Fruit fly (Drosophila melanogaster) whole organism, prepupa: ENCODE measurements around the gene Sec24CD.

Experiments used
- Blimp-1 ChIP-seq: fragments of 200-800 bp; sonication (Bioruptor generic); optimal IDR thresholded peaks from 3 replicates; lab custom pipeline; 2017; ENCODE audit warnings: missing biosample characterization, missing genetic modification characterization, mild to moderate bottlenecking, moderate library complexity, missing genetic modification reagents
- CG10631 ChIP-seq: fragments of 200-800 bp; sonication (Bioruptor generic); optimal IDR thresholded peaks from 2 replicates; lab custom pipeline; 2016; ENCODE audit warnings: missing biosample characterization, missing genetic modification characterization
- CG11294 ChIP-seq: fragments of 200-800 bp; sonication (Bioruptor generic); IDR thresholded peaks from 2 replicates; pipeline ENCODE4 v1.3.6; 2022; ENCODE audit warnings: missing biosample characterization, missing genetic modification characterization
- CG11762 ChIP-seq: fragments of 200-800 bp; sonication (Bioruptor generic); optimal IDR thresholded peaks from 3 replicates; lab custom pipeline; 2016; ENCODE audit warnings: missing biosample characterization, missing genetic modification characterization; ENCODE audit not compliant: insufficient read depth
- CG15336 ChIP-seq: fragments of 200-800 bp; sonication (Bioruptor generic); IDR thresholded peaks from 2 replicates; pipeline ENCODE4 v1.3.6; 2022; ENCODE audit warnings: missing biosample characterization, missing genetic modification characterization
- CG1621 ChIP-seq: fragments of 200-800 bp; sonication (Bioruptor generic); optimal IDR thresholded peaks from 3 replicates; lab custom pipeline; 2018; ENCODE audit warnings: missing biosample characterization, mild to moderate bottlenecking, missing genetic modification characterization
- CG16779 ChIP-seq: fragments of 200-800 bp; sonication (Bioruptor generic); optimal IDR thresholded peaks from 3 replicates; lab custom pipeline; 2017; ENCODE audit warnings: missing biosample characterization, mild to moderate bottlenecking, missing genetic modification characterization
- CG3032 ChIP-seq: fragments of 200-800 bp; optimal IDR thresholded peaks from 2 replicates; lab custom pipeline; 2019; ENCODE audit warnings: missing biosample characterization, mild to moderate bottlenecking, missing genetic modification characterization, moderate library complexity
- CG31627 ChIP-seq: fragments of 200-800 bp; sonication (Bioruptor generic); optimal IDR thresholded peaks from 3 replicates; lab custom pipeline; 2016; ENCODE audit warnings: missing biosample characterization, missing genetic modification characterization
- CG32006 ChIP-seq: fragments of 200-800 bp; sonication (Bioruptor generic); optimal IDR thresholded peaks from 3 replicates; lab custom pipeline; 2017; ENCODE audit warnings: missing biosample characterization, mild to moderate bottlenecking, missing genetic modification characterization
- CG34406 ChIP-seq: fragments of 200-800 bp; sonication (Bioruptor generic); optimal IDR thresholded peaks from 3 replicates; lab custom pipeline; 2016; ENCODE audit warnings: missing biosample characterization, missing genetic modification characterization
- CG4318 ChIP-seq: fragments of 200-800 bp; sonication (Bioruptor generic); optimal IDR thresholded peaks from 3 replicates; lab custom pipeline; 2017; ENCODE audit warnings: missing biosample characterization, mild to moderate bottlenecking, missing genetic modification characterization
- CG6163 ChIP-seq: fragments of 200-800 bp; sonication (Bioruptor generic); IDR thresholded peaks from 3 replicates; pipeline ENCODE4 v1.3.6; 2022; ENCODE audit warnings: missing biosample characterization, missing genetic modification characterization
- CG6276 ChIP-seq: fragments of 200-800 bp; sonication (Bioruptor generic); optimal IDR thresholded peaks from 2 replicates; lab custom pipeline; 2017; ENCODE audit warnings: missing biosample characterization, mild to moderate bottlenecking, missing genetic modification characterization
- CG6792 ChIP-seq: fragments of 200-800 bp; sonication (Bioruptor generic); optimal IDR thresholded peaks from 3 replicates; lab custom pipeline; 2016; ENCODE audit warnings: missing biosample characterization, missing genetic modification characterization
- CG6808 ChIP-seq: fragments of 200-800 bp; sonication (Bioruptor generic); optimal IDR thresholded peaks from 3 replicates; lab custom pipeline; 2017; ENCODE audit warnings: missing biosample characterization, missing genetic modification characterization, mild to moderate bottlenecking, moderate library complexity, missing genetic modification reagents
- CG6854 ChIP-seq: fragments of 200-800 bp; sonication (Bioruptor generic); optimal IDR thresholded peaks from 2 replicates; lab custom pipeline; 2017; ENCODE audit warnings: missing biosample characterization, mild to moderate bottlenecking, missing genetic modification characterization
- CG8119 ChIP-seq: fragments of 200-800 bp; sonication (Bioruptor generic); IDR thresholded peaks from 3 replicates; pipeline ENCODE4 v1.3.6; 2022; ENCODE audit warnings: missing biosample characterization, missing genetic modification characterization
- CG8319 ChIP-seq: fragments of 200-800 bp; sonication (Bioruptor generic); optimal IDR thresholded peaks from 3 replicates; lab custom pipeline; 2016; ENCODE audit warnings: missing biosample characterization, missing genetic modification characterization
- CG8632 ChIP-seq: fragments of 200-800 bp; sonication (Bioruptor generic); optimal IDR thresholded peaks from 3 replicates; lab custom pipeline; 2016; ENCODE audit warnings: missing biosample characterization, missing genetic modification characterization
- Eip75B ChIP-seq: fragments of 200-800 bp; sonication (Bioruptor generic); optimal IDR thresholded peaks from 3 replicates; lab custom pipeline; 2016; ENCODE audit warnings: missing biosample characterization, missing genetic modification characterization
- Eip78C ChIP-seq: fragments of 200-800 bp; sonication (Bioruptor generic); peaks from one replicate; lab custom pipeline; 2016; ENCODE audit warnings: missing biosample characterization, missing genetic modification characterization
- Eip93F ChIP-seq: fragments of 200-800 bp; sonication (Bioruptor generic); optimal IDR thresholded peaks from 2 replicates; lab custom pipeline; 2016; ENCODE audit warnings: missing biosample characterization, mild to moderate bottlenecking, missing genetic modification characterization
- Ets21C ChIP-seq: fragments of 200-800 bp; sonication (Bioruptor generic); optimal IDR thresholded peaks from 3 replicates; lab custom pipeline; 2016; ENCODE audit warnings: missing biosample characterization, missing genetic modification characterization
- Gug ChIP-seq: fragments of 200-800 bp; sonication (Bioruptor generic); IDR thresholded peaks from 2 replicates; pipeline ENCODE4 v1.3.6; 2022; ENCODE audit warnings: missing biosample characterization, missing genetic modification characterization
- Hr38 ChIP-seq: sonication (Bioruptor generic); optimal IDR thresholded peaks from 2 replicates; lab custom pipeline; 2016; ENCODE audit warnings: missing biosample characterization, missing genetic modification characterization
- Hr39 ChIP-seq: fragments of 200-800 bp; sonication (Bioruptor generic); optimal IDR thresholded peaks from 2 replicates; lab custom pipeline; 2016; ENCODE audit warnings: missing biosample characterization, missing genetic modification characterization
- Hr4 ChIP-seq: fragments of 200-800 bp; sonication (Bioruptor generic); optimal IDR thresholded peaks from 3 replicates; lab custom pipeline; 2016; ENCODE audit warnings: missing biosample characterization, missing genetic modification characterization
- Lpt ChIP-seq: fragments of 200-800 bp; sonication (Bioruptor generic); optimal IDR thresholded peaks from 3 replicates; lab custom pipeline; 2016; ENCODE audit warnings: missing biosample characterization, missing genetic modification characterization
- Met ChIP-seq: fragments of 200-800 bp; sonication (Bioruptor generic); optimal IDR thresholded peaks from 3 replicates; lab custom pipeline; 2016; ENCODE audit warnings: missing biosample characterization, missing genetic modification characterization
- OdsH ChIP-seq: fragments of 200-800 bp; sonication (Bioruptor generic); optimal IDR thresholded peaks from 3 replicates; lab custom pipeline; 2016; ENCODE audit warnings: missing biosample characterization, missing genetic modification characterization
- Smox ChIP-seq: fragments of 200-800 bp; sonication (Bioruptor generic); optimal IDR thresholded peaks from 3 replicates; lab custom pipeline; 2016; ENCODE audit warnings: missing biosample characterization, missing genetic modification characterization
- Sox102F ChIP-seq: fragments of 200-800 bp; sonication (Bioruptor generic); optimal IDR thresholded peaks from 2 replicates; lab custom pipeline; 2016; ENCODE audit warnings: missing biosample characterization, mild to moderate bottlenecking, missing genetic modification characterization
- Sox15 ChIP-seq: fragments of 200-800 bp; sonication (Bioruptor generic); optimal IDR thresholded peaks from 3 replicates; lab custom pipeline; 2016; ENCODE audit warnings: missing biosample characterization, missing genetic modification characterization
- achi ChIP-seq: fragments of 200-800 bp; sonication (Bioruptor generic); optimal IDR thresholded peaks from 3 replicates; lab custom pipeline; 2016; ENCODE audit warnings: missing biosample characterization, missing genetic modification characterization
- acj6 ChIP-seq: fragments of 200-800 bp; sonication (Bioruptor generic); optimal IDR thresholded peaks from 3 replicates; lab custom pipeline; 2016; ENCODE audit warnings: missing biosample characterization, missing genetic modification characterization
- dsx ChIP-seq: fragments of 200-800 bp; optimal IDR thresholded peaks from 3 replicates; lab custom pipeline; 2019; ENCODE audit warnings: missing biosample characterization, mild to moderate bottlenecking, missing genetic modification characterization, moderate library complexity; ENCODE audit not compliant: poor library complexity, severe bottlenecking
- eg ChIP-seq: fragments of 200-800 bp; sonication (Bioruptor generic); IDR thresholded peaks from 3 replicates; pipeline ENCODE4 v1.3.6; 2022; ENCODE audit warnings: missing biosample characterization, missing genetic modification characterization
- esn ChIP-seq: fragments of 200-800 bp; sonication (Bioruptor generic); optimal IDR thresholded peaks from 2 replicates; lab custom pipeline; 2016; ENCODE audit warnings: missing biosample characterization, mild to moderate bottlenecking, missing genetic modification characterization, moderate library complexity
- fd59A ChIP-seq: fragments of 200-800 bp; sonication (Bioruptor generic); optimal IDR thresholded peaks from 2 replicates; lab custom pipeline; 2017; ENCODE audit warnings: missing biosample characterization, mild to moderate bottlenecking, missing genetic modification characterization, missing genetic modification reagents
- fd85E ChIP-seq: fragments of 200-800 bp; sonication (Bioruptor generic); optimal IDR thresholded peaks from 3 replicates; lab custom pipeline; 2016; ENCODE audit warnings: missing biosample characterization, missing genetic modification characterization
- fkh ChIP-seq: fragments of 200-800 bp; sonication (Bioruptor generic); optimal IDR thresholded peaks from 3 replicates; lab custom pipeline; 2017; ENCODE audit warnings: missing biosample characterization, mild to moderate bottlenecking, missing genetic modification characterization, moderate library complexity
- lz ChIP-seq: fragments of 200-800 bp; sonication (Bioruptor generic); optimal IDR thresholded peaks from 3 replicates; lab custom pipeline; 2016; ENCODE audit warnings: missing biosample characterization, missing genetic modification characterization
- net ChIP-seq: fragments of 200-800 bp; sonication (Bioruptor generic); optimal IDR thresholded peaks from 3 replicates; lab custom pipeline; 2016; ENCODE audit warnings: missing biosample characterization, missing genetic modification characterization
- pdm3 ChIP-seq: fragments of 200-800 bp; sonication (Bioruptor generic); optimal IDR thresholded peaks from 3 replicates; lab custom pipeline; 2016; ENCODE audit warnings: missing biosample characterization, missing genetic modification characterization
- salr ChIP-seq, 2 experiments: fragments of 200-800 bp; sonication (Bioruptor generic); optimal IDR thresholded peaks; 3 replicates each; lab custom pipeline; 2016 to 2018; ENCODE audit warnings: missing biosample characterization in 2 of 2, missing genetic modification characterization in 2 of 2, mild to moderate bottlenecking in 1 of 2
- spab ChIP-seq: fragments of 200-800 bp; sonication (Bioruptor generic); optimal IDR thresholded peaks from 2 replicates; lab custom pipeline; 2017; ENCODE audit warnings: missing biosample characterization, mild to moderate bottlenecking, missing genetic modification characterization, missing genetic modification reagents
- topi ChIP-seq: fragments of 200-800 bp; sonication (Bioruptor generic); optimal IDR thresholded peaks from 3 replicates; lab custom pipeline; 2016; ENCODE audit warnings: missing biosample characterization, missing genetic modification characterization
- vri ChIP-seq: fragments of 200-800 bp; sonication (Bioruptor generic); optimal IDR thresholded peaks from 3 replicates; lab custom pipeline; 2016; ENCODE audit warnings: missing biosample characterization, mild to moderate bottlenecking, missing genetic modification characterization

Gene Sec24CD

dm6 chr2L:2184659-2185058, 52.0 kb downstream of the Sec24CD start (continued):
- TF ChIP-seq Hr4, result no peak
- peak; percentile 50 for TF ChIP-seq Met (GFP tag; lab: Kevin White, UChicago)
- no peak for TF ChIP-seq Blimp-1 (GFP tag; lab: Kevin White, UChicago)
- peak; percentile 51 for TF ChIP-seq Sox102F (GFP tag; lab: Kevin White, UChicago)
- TF ChIP-seq OdsH (GFP tag; lab: Kevin White, UChicago), result peak; percentile 61
- no peak for TF ChIP-seq dsx (GFP tag; lab: Kevin White, UChicago)
- peak; percentile 56 for TF ChIP-seq CG6276
- peak; percentile 16 for TF ChIP-seq Eip93F (GFP tag; lab: Kevin White, UChicago)
- TF ChIP-seq fd59A (GFP tag; lab: Kevin White, UChicago), result no peak
- TF ChIP-seq CG10631, result peak; percentile 56
- peak; percentile 63 for TF ChIP-seq CG34406 (GFP tag; lab: Kevin White, UChicago)
- no peak for TF ChIP-seq CG1621
- no peak for TF ChIP-seq Ets21C (GFP tag; lab: Kevin White, UChicago)
- TF ChIP-seq CG4318, result peak; percentile 2
- TF ChIP-seq lz (GFP tag; lab: Kevin White, UChicago), result no peak
- TF ChIP-seq salr (GFP tag; optimal IDR thresholded peaks at IDR 0.05; lab: Kevin White, UChicago), result peak in 1 of 2 experiments; percentile 27
- no peak for TF ChIP-seq fkh (GFP tag; lab: Kevin White, UChicago)
- peak; percentile 61 for TF ChIP-seq achi (GFP tag; lab: Kevin White, UChicago)
- no peak for TF ChIP-seq CG31627
- peak; percentile 17 for TF ChIP-seq topi (GFP tag; lab: Kevin White, UChicago)
- TF ChIP-seq CG8319 (GFP tag; lab: Kevin White, UChicago), result peak; percentile 30
- no peak for TF ChIP-seq CG16779 (tag; lab: Kevin White, UChicago)
- no peak for TF ChIP-seq fd85E (GFP tag; lab: Kevin White, UChicago)
- peak; percentile 44 for TF ChIP-seq Smox (GFP tag; lab: Kevin White, UChicago)
- no peak for TF ChIP-seq Lpt
- peak; percentile 56 for TF ChIP-seq esn
- no peak for TF ChIP-seq CG6854
- TF ChIP-seq Hr38 (GFP tag; lab: Kevin White, UChicago), result no peak

DNA sequence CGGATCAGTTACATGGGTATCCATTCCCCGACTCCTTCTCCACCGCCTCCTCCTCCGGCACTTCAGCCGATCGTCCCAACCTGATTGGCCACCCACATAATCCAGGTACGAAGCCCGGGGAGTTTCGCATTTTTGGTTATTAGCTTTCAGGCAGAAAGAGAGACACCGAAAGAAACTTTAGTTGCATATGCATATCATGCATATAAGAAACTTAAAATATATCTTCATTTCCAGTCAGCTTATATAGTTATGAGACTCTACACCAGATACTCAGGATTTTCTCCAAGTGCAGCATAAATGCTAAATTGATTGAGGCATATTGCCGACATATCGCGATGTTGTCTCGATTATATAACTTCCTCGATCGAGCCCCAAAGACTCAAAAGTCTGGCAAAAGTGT, 52.5 kb downstream of the Sec24CD start:
- TF ChIP-seq Sox102F (GFP tag; lab: Kevin White, UChicago), result peak; percentile 11
- no peak for TF ChIP-seq dsx (GFP tag; lab: Kevin White, UChicago)
- TF ChIP-seq Gug (GFP tag; lab: Robert Waterston, UW), result no peak
- TF ChIP-seq CG6792 (GFP tag; lab: Kevin White, UChicago), result no peak
- no peak for TF ChIP-seq acj6 (GFP tag; lab: Kevin White, UChicago)
- peak; percentile 4 for TF ChIP-seq Ets21C (GFP tag; lab: Kevin White, UChicago)
- TF ChIP-seq CG6276, result peak; percentile 30
- peak; percentile 32 for TF ChIP-seq Hr4
- TF ChIP-seq CG3032, result no peak
- no peak for TF ChIP-seq Sox15 (GFP tag; lab: Kevin White, UChicago)
- no peak for TF ChIP-seq Eip75B (GFP tag; lab: Kevin White, UChicago)
- TF ChIP-seq Hr39 (GFP tag; lab: Kevin White, UChicago), result peak; percentile 34
- TF ChIP-seq CG6163, result 0 out of 3 replicates have a peak, but pooled peaks have one; percentile 19
- no peak for TF ChIP-seq fkh (GFP tag; lab: Kevin White, UChicago)
- no peak for TF ChIP-seq Met (GFP tag; lab: Kevin White, UChicago)
- TF ChIP-seq CG10631, result no peak
- no peak for TF ChIP-seq Eip93F (GFP tag; lab: Kevin White, UChicago)
- no peak for TF ChIP-seq OdsH (GFP tag; lab: Kevin White, UChicago)
- TF ChIP-seq pdm3, result peak; percentile 42
- TF ChIP-seq net (GFP tag; lab: Kevin White, UChicago), result no peak
- TF ChIP-seq CG15336 (GFP tag; lab: Robert Waterston, UW), result peak; percentile 59
- peak; percentile 72 for TF ChIP-seq eg (GFP tag; lab: Robert Waterston, UW)
- TF ChIP-seq Eip78C (GFP tag; lab: Kevin White, UChicago), result peak; percentile 64
- no peak for TF ChIP-seq topi (GFP tag; lab: Kevin White, UChicago)
- TF ChIP-seq spab, result no peak
- peak; percentile 50; the same call in 1 of the 2 replicates for TF ChIP-seq CG11294
- TF ChIP-seq CG8632 (GFP tag; lab: Kevin White, UChicago), result no peak
- peak; percentile 41 for TF ChIP-seq CG4318
- TF ChIP-seq vri (GFP tag; lab: Kevin White, UChicago), result no peak
- no peak for TF ChIP-seq CG6854
- TF ChIP-seq esn, result no peak
- TF ChIP-seq CG8119 (GFP tag; lab: Robert Waterston, UW), result peak; percentile 28; the same call in 1 of the 3 replicates
- TF ChIP-seq CG32006, result no peak
- no peak for TF ChIP-seq CG6808 (GFP tag; lab: Kevin White, UChicago)
- peak; percentile 22 for TF ChIP-seq CG31627
- TF ChIP-seq CG11762 (GFP tag; lab: Kevin White, UChicago), result no peak
